Worm (Caenorhabditis elegans): ENCODE data around the gene F13A7.7.

ce11 chrV:16410521-16410920, 26.9 kb upstream of the F13A7.7 start, which contains the start of gene srh-145:
- TF ChIP-seq skn-1 (tag; optimal IDR thresholded peaks at IDR 0.05) (no peak), lin-39 (tag; optimal IDR thresholded peaks at IDR 0.05) (no peak), snpc-4 (tag; optimal IDR thresholded peaks at IDR 0.05) (no peak), F13H6.1 (tag; optimal IDR thresholded peaks at IDR 0.05) (no peak), ama-1 (optimal IDR thresholded peaks at IDR 0.05) (no peak), unc-62 (GFP tag; optimal IDR thresholded peaks at IDR 0.05) (no peak), nhr-25 (tag; optimal IDR thresholded peaks at IDR 0.05) (no peak), unc-55 (GFP tag; optimal IDR thresholded peaks at IDR 0.05) (no peak), ZK546.5 (tag; optimal IDR thresholded peaks at IDR 0.05) (no peak), nhr-12 (tag; optimal IDR thresholded peaks at IDR 0.05) (no peak), nhr-11 (tag; optimal IDR thresholded peaks at IDR 0.05) (no peak)
